Fruit fly (Drosophila melanogaster) Kc167 (cell line): Measurements from ENCODE around the gene CG12194.

Experiments used
- Myc ChIP-seq: fragments of >200 bp; optimal IDR thresholded peaks from 2 replicates; lab custom pipeline; 2017; ENCODE audit warnings: missing external identifiers
- Sin3A ChIP-seq: fragments of >200 bp; optimal IDR thresholded peaks from 2 replicates; lab custom pipeline; 2018; ENCODE audit warnings: missing external identifiers
- h ChIP-seq: fragments of >200 bp; optimal IDR thresholded peaks from 3 replicates; lab custom pipeline; 2018; ENCODE audit warnings: missing external identifiers
- insv ChIP-seq: fragments of >200 bp; optimal IDR thresholded peaks from 3 replicates; lab custom pipeline; 2018; ENCODE audit warnings: missing external identifiers
- psq ChIP-seq: fragments of >200 bp; optimal IDR thresholded peaks from 2 replicates; lab custom pipeline; 2017; ENCODE audit warnings: missing external identifiers
- ttk ChIP-seq: sonication (Bioruptor generic); optimal IDR thresholded peaks from 2 replicates; lab custom pipeline; 2017; ENCODE audit warnings: missing external identifiers

CG12194 gene

DNA sequence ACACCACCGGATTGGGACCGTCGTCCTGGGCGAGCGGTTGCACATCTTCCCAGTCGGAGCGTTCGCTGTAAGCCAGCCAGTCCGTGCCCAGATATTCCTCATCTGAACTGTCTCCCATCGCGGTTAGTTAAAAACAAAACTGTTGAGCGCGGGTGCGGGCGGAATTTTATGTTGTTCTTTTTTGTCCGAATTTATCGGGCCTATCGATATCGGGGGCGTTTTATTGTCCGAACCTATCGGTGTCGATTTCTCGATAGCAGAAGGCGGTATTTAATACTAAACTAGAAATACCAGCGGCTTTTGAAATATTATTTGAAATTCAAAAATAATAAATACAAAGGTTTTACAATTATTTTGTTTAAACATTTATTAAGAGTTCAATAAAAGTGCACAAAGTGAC is 7.7 kb upstream of the CG12194 start, which contains the start of gene Fnta:
TSS of gene Fnta (minus strand) at position 204 of the 400 bp plus-strand sequence.
- no peak for TF ChIP-seq ttk (lab: Kevin White, UChicago)
- TF ChIP-seq Myc, result no peak
- no peak for TF ChIP-seq Sin3A (lab: Kevin White, UChicago)
- no peak for TF ChIP-seq h (lab: Kevin White, UChicago)
- TF ChIP-seq insv, result no peak
- no peak for TF ChIP-seq psq (lab: Kevin White, UChicago)

DNA sequence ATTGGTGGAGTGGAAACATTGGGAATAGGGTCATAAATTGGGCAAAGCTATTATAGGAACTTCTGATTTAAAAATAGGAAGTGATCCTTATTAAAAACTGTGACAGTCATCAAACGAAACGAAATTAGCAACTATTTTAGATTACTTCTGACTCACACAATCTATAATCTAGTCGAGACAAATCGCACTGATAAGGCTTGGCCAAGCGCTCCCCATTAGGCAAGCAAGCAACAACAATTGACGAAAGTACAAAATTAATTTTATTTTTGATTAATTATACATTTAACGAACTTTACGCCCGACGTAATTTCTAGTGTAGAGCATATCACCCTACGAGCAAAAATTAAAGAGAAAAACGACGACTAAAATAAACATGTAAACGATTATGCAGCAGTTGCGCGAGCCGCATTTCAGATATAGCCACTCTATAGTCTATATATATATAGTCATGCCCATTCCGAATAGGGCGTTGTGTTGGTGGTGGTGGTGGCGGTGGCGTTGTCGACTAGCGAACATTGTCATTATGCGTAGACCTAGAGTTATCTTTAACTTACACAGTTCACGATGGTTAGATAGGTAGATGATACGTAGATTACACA is 3.0 kb upstream of the CG12194 start, which contains the start of gene Ir25a:
TSS of gene Ir25a (minus strand) at position 210 of the 599 bp plus-strand sequence.
- TF ChIP-seq h (lab: Kevin White, UChicago) (no peak), Myc (no peak), Sin3A (lab: Kevin White, UChicago) (no peak), insv (no peak), ttk (lab: Kevin White, UChicago) (no peak), psq (lab: Kevin White, UChicago) (no peak)

DNA sequence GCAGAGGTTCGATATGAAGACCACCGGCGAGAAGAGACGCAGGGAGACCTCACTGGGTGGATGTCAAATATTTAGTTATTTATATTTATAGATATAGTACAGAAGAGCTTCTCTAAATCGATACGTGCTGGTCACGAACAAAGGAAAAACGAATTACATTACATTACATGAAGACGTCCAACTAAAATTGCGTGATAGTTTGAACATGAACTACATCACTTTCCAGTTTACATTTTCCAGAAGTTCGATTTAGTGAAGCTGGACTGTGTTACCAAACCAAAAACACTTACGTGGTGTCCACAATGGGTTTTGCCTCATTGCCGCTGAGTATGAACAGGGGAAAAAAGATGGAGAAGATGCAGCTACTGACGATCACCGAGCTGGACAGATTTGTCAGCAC is 2.0 kb upstream of the CG12194 start:
- TF ChIP-seq psq (lab: Kevin White, UChicago), result no peak
- TF ChIP-seq Sin3A (lab: Kevin White, UChicago), result no peak
- TF ChIP-seq Myc, result no peak
- no peak for TF ChIP-seq ttk (lab: Kevin White, UChicago)
- no peak for TF ChIP-seq h (lab: Kevin White, UChicago)
- TF ChIP-seq insv, result no peak

DNA sequence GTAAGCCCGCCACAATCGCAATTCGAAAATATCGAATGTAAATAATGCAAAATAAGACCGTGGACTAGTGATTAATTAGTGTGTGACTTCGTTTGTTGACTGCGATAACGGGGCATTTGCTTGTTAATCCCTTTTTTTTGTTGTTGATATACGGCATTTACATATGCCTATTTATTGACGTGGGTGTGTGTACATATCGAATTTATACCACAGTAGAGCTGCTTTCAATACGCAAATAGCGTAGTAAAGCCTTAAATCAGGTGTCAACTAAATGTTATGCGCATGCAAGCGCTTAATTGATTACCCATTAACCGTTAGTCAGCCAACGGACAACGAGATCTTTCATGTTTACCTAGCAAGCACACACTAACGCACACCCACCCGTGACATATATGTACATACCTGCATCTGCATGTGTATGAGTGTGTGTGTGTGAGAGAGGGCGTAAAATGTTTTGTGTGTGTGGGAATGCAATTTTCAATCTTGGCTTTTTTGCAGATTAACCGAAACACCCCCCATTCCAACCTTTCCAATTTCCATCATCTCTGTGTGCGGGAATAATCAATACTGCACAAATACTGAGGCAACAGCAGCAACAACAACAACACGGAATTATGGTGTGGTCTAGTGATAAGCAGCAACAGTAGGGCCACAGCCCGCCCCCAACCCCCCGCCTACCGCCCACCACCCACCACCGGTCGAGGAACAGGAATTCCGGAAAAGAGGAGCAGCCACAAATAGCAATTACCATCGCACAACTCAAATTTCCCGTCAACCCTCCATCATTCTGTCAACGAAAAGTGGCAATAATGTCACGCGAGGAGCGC is 560 bp downstream of the CG12194 start:
- TF ChIP-seq Myc (no peak), Sin3A (lab: Kevin White, UChicago) (no peak), ttk (lab: Kevin White, UChicago) (no peak), h (lab: Kevin White, UChicago) (no peak)

DNA sequence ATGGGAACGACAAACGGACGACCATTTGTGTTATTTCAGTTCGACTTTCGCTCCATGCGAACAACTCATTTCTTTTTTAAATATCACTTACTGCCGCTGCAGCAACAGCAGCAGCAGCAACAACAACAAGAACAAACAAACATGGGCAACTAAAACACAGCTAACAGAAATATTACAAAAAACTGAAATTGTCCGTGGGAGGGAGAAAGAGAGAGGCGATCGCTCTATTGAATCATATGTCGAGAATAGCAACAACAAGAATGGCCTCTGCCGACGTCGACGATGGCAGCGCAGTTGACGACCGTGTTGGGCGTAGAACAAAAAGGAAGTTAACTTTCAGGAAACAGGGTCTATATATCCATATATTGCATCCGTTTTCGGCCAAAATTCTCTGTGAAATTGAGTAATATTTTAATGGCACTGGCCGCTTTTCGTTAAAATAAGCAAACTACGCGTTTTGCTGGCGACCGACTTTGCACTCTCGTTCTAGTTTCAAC is 8.5 kb downstream of the CG12194 start:
- TF ChIP-seq Myc, result no peak
- TF ChIP-seq Sin3A (lab: Kevin White, UChicago), result no peak
- no peak for TF ChIP-seq h (lab: Kevin White, UChicago)
- TF ChIP-seq ttk (lab: Kevin White, UChicago), result no peak
- TF ChIP-seq psq (lab: Kevin White, UChicago), result no peak
- no peak for TF ChIP-seq insv

DNA sequence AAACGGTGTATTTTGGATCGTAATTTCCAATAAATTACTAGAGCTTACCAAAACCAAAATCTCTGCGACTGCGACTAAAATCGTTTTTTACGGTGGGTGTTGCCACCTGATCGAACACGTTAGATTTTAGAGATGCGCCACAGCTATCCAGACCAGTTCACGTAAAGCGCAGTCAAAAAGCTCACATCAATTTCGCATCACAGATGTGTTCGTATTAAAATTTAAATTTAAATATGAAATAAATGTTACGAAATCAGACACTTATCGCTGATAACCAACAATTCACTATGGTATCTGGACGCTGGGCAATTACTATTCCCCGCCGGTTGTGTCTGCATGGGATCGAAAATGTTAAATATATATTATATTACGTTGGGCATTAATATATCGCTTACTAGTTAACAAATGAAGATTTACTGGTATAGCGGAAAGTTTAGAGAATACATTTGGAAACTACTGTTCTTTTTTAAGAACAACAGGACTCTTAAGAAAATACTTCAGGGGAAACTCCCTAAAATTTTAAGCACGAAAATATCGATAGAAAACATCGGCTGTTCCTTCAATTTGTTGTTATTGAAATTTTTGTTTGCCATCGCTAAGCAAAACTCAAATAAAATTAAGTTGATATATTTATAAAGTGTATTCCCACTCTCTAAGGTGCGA is 9.2 kb downstream of the CG12194 start, which contains the start of the genes mxt and CG11927:
TSS of gene mxt (minus strand) at position 105 of the 663 bp plus-strand sequence.
TSS of gene CG11927 (plus strand) at position 576 of the 663 bp plus-strand sequence.
- TF ChIP-seq insv (no peak), h (lab: Kevin White, UChicago) (no peak), ttk (lab: Kevin White, UChicago) (no peak), psq (lab: Kevin White, UChicago) (no peak), Myc (no peak)

DNA sequence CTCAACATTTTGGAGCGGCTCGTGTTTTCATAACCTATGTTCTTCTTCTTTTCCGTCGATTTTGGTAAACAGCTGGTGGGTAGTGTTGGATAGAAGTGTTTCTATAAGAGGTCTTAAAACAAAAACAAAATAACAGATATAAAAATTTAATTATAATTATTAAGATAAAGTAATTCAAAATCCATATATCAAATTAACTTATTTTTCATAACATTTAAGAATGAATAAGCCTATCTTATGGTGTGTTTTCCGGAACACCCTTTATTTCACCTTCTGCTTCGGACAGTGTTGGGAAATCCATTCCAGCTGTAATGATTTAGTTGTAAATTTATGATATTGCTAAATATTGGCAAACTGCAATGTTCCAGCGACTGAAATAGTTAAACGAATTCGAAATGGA is 12.2 kb downstream of the CG12194 start, which contains the start of the genes mRpS2 and Mon1:
TSS of gene mRpS2 (minus strand) at position 64 of the 400 bp plus-strand sequence.
TSS of gene Mon1 (plus strand) at position 286 of the 400 bp plus-strand sequence.
- TF ChIP-seq h (lab: Kevin White, UChicago), result no peak
- TF ChIP-seq insv, result no peak
- TF ChIP-seq Sin3A (lab: Kevin White, UChicago), result no peak
- TF ChIP-seq Myc, result no peak
- no peak for TF ChIP-seq ttk (lab: Kevin White, UChicago)
- no peak for TF ChIP-seq psq (lab: Kevin White, UChicago)

DNA sequence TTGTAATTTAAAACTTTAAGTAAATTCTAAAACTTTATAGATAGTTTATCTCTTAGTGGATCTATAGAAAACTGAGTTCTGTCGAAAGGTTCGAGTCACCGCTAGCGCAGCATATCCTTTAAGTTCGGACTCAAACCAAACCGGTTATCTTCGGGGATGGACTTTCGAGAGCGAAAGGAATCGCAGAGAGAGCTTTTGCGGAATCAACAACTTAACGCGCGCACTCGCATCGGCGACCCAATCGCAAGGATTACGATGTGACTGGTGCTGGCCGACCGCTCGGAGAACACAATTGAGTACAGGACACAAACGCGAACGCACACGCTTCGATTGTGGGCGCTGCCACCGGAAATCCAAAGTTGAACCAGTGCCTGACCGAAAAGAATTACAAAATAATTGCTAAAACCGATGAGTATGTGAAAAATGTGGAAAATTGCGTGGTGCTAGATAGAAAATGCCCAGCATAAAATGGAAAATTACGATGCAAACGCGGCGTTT is 14.5 kb downstream of the CG12194 start, which contains the start of gene smog:
TSS of gene smog (plus strand) at position 260 of the 498 bp plus-strand sequence.
- no peak for TF ChIP-seq Myc
- no peak for TF ChIP-seq h (lab: Kevin White, UChicago)
- TF ChIP-seq Sin3A (lab: Kevin White, UChicago), result no peak
- no peak for TF ChIP-seq ttk (lab: Kevin White, UChicago)

DNA sequence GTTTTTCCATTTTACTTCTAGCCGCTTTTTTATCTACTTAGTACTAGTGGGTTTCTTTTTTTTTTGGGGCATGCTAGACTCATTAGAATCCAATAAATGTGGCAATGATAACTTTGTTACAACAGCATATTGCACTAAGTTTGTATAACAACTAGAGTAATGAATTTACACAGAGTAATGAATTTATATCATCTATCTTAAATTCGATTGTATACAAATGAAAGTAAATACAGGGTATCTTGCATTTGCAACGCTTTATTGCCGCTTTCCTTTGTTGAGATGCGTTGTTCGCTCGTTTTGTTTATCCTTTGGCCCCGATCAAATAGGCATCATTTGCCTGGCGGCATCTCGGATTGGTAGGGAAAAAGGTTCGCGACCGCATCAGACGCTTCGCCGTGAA is 16.7 kb downstream of the CG12194 start:
- TF ChIP-seq Myc (no peak), ttk (lab: Kevin White, UChicago) (no peak)

DNA sequence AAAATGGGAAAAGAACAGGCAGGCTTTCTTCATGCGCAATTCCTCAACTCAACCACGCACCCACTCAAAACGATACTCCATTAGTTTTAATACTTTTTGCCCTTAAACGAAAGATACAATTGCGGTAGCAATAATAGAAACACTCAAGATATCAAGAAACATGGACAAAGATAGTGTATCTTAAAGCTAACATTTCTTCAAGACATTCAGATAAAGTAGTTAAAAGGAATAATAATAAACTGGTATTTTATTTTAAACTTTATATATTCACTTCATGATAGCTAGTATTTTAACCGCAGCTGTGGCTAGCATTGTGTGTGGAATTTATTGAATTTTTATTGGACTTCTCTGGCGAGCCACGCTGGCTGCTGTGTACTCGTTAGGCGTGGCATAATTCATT is 18.0 kb downstream of the CG12194 start:
- TF ChIP-seq h (lab: Kevin White, UChicago) (no peak), ttk (lab: Kevin White, UChicago) (no peak), Myc (no peak), psq (lab: Kevin White, UChicago) (no peak), Sin3A (lab: Kevin White, UChicago) (no peak), insv (no peak)

DNA sequence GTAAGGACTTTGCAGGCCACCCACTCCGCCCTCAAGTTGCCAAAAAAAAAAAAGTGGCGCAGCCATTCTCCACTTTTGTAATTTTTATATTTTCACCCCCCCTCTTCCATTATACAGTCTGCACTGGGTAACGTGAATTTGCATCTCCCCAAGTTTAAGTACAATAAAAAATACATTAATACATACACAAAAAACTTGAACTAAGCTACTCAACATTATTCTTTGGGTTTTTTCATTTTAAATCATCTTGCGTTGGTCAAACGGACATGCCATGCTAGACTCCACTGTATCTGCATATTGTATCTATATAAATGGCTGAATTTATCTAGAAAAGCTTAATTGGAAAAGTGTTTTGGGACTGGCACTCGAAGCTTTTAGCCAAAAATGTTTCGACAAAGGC is 23.4 kb downstream of the CG12194 start:
- TF ChIP-seq psq (lab: Kevin White, UChicago) (no peak), insv (no peak), ttk (lab: Kevin White, UChicago) (no peak), Sin3A (lab: Kevin White, UChicago) (no peak), h (lab: Kevin White, UChicago) (no peak), Myc (no peak)
